Worm (Caenorhabditis elegans): ENCODE data around the gene dhcr-24.

The dhcr-24 gene

ce11 chrX:2553433-2553860 lies 10.5 kb downstream of the dhcr-24 start (continued):
- TF ChIP-seq lin-54 (GFP tag; optimal IDR thresholded peaks at IDR 0.05) (peak; percentile 51), unc-62 (GFP tag; optimal IDR thresholded peaks at IDR 0.05) (peak; percentile 13), tlf-1 (GFP tag; optimal IDR thresholded peaks at IDR 0.05) (no peak), nhr-27 (tag; optimal IDR thresholded peaks at IDR 0.05) (no peak), B0035.1 (tag; optimal IDR thresholded peaks at IDR 0.05) (peak; percentile 76), ZK185.1 (tag; optimal IDR thresholded peaks at IDR 0.05; ENCODE audit: poor library complexity, severe bottlenecking) (peak; percentile 92), dpl-1 (GFP tag; optimal IDR thresholded peaks at IDR 0.05) (no peak), hmg-20 (GFP tag; IDR thresholded peaks at IDR 0.05) (0 out of 2 replicates have a peak, but pooled peaks have one; percentile 26), ztf-22 (GFP tag; optimal IDR thresholded peaks at IDR 0.05) (no peak), bed-2 (GFP tag; IDR thresholded peaks at IDR 0.05) (0 out of 2 replicates have a peak, but pooled peaks have one; percentile 44), xnd-1 (tag; optimal IDR thresholded peaks at IDR 0.05) (no peak), nhr-179 (tag; optimal IDR thresholded peaks at IDR 0.05) (peak; percentile 59), nhr-80 (tag; optimal IDR thresholded peaks at IDR 0.05) (peak; percentile 45), die-1 (tag; optimal IDR thresholded peaks at IDR 0.05) (peak; percentile 94), cebp-1 (GFP tag; IDR thresholded peaks at IDR 0.05) (peak; percentile 28; the same call in 1 of the 2 replicates), cebp-1 (tag; optimal IDR thresholded peaks at IDR 0.05) (peak; percentile 75), ceh-58 (GFP tag; IDR thresholded peaks at IDR 0.05) (no peak), hlh-12 (tag; optimal IDR thresholded peaks at IDR 0.05) (peak; percentile 70), aptf-2 (GFP tag; conservative IDR thresholded peaks at IDR 0.05) (no peak), F49E8.2 (tag; optimal IDR thresholded peaks at IDR 0.05; ENCODE audit: insufficient read depth) (peak; percentile 1), repo-1 (tag; optimal IDR thresholded peaks at IDR 0.05) (peak; percentile 43), Y56A3A.18 (GFP tag; IDR thresholded peaks at IDR 0.05) (0 out of 2 replicates have a peak, but pooled peaks have one; percentile 50), mes-4 (tag; optimal IDR thresholded peaks at IDR 0.05) (peak; percentile 30), nhr-120 (GFP tag; IDR thresholded peaks at IDR 0.05) (0 out of 2 replicates have a peak, but pooled peaks have one; percentile 52), F57A8.1 (GFP tag; optimal IDR thresholded peaks at IDR 0.05) (no peak), dox-1 (GFP tag; IDR thresholded peaks at IDR 0.05) (peak; percentile 71), somi-1 (GFP tag; optimal IDR thresholded peaks at IDR 0.05) (peak; percentile 6), B0261.1 (tag; optimal IDR thresholded peaks at IDR 0.05) (peak; percentile 96), K12H6.12 (tag; optimal IDR thresholded peaks at IDR 0.05) (peak; percentile 66), F23B12.7 (tag; optimal IDR thresholded peaks at IDR 0.05; ENCODE audit: insufficient read depth) (peak; percentile 8), egl-18 (GFP tag; IDR thresholded peaks at IDR 0.05) (no peak), madf-6 (GFP tag; IDR thresholded peaks at IDR 0.05) (peak; percentile 46), zim-3 (tag; optimal IDR thresholded peaks at IDR 0.05) (no peak), snpc-3.4 (tag; optimal IDR thresholded peaks at IDR 0.05) (peak; percentile 65), efl-1 (GFP tag; optimal IDR thresholded peaks at IDR 0.05) (no peak), rpc-1 (optimal IDR thresholded peaks at IDR 0.05) (peak; percentile 93), rpc-1 (tag; optimal IDR thresholded peaks at IDR 0.05) (peak; percentile 93), Y53F4B.3 (GFP tag; IDR thresholded peaks at IDR 0.05) (no peak), let-526 (GFP tag; IDR thresholded peaks at IDR 0.05) (peak; percentile 33; the same call in 1 of the 2 replicates), C06A6.2 (GFP tag; conservative IDR thresholded peaks at IDR 0.05) (no peak; the same call in 1 of the 2 replicates), B0336.3 (GFP tag; IDR thresholded peaks at IDR 0.05) (peak; percentile 49; the same call in 1 of the 2 replicates), T07F8.4 (tag; optimal IDR thresholded peaks at IDR 0.05) (peak; percentile 73), atf-7 (tag; optimal IDR thresholded peaks at IDR 0.05) (peak; percentile 70), lsl-1 (GFP tag; optimal IDR thresholded peaks at IDR 0.05) (no peak), nfya-1 (tag; optimal IDR thresholded peaks at IDR 0.05; ENCODE audit: borderline replicate concordance, insufficient read depth) (no peak), K11D2.4 (GFP tag; IDR thresholded peaks at IDR 0.05) (peak; percentile 55), F52B5.7 (tag; optimal IDR thresholded peaks at IDR 0.05) (peak; percentile 54), ekl-4 (GFP tag; IDR thresholded peaks at IDR 0.05) (peak; percentile 77), Y67H2A.10 (GFP tag; conservative IDR thresholded peaks at IDR 0.05) (no peak)
